Fruit fly (Drosophila melanogaster): Measurements from ENCODE around the gene CG15771.

CG15771 gene

dm6 chrX:5764001-5764892 lies 8.9 kb downstream of the CG15771 start, which contains the start of the genes MAPk-Ak2 and CG42699 (continued):
- TF ChIP-seq Kr (GFP tag; optimal IDR thresholded peaks at IDR 0.05), result peak; percentile 70
- no peak for TF ChIP-seq CG10565 (GFP tag; optimal IDR thresholded peaks at IDR 0.05)
- TF ChIP-seq CG1647 (GFP tag; optimal IDR thresholded peaks at IDR 0.05), result peak; percentile 76
- TF ChIP-seq sisA (GFP tag; IDR thresholded peaks at IDR 0.05), result no peak
- TF ChIP-seq jumu (GFP tag; optimal IDR thresholded peaks at IDR 0.05), result peak; percentile 75
- TF ChIP-seq sob (GFP tag; IDR thresholded peaks at IDR 0.05), result peak; percentile 79
- TF ChIP-seq CG12155 (GFP tag; optimal IDR thresholded peaks at IDR 0.05), result peak; percentile 62
- no peak for TF ChIP-seq Poxn (GFP tag; IDR thresholded peaks at IDR 0.05)
- peak; percentile 73 for TF ChIP-seq CG11695 (GFP tag; IDR thresholded peaks at IDR 0.05)
- TF ChIP-seq CG1233 (GFP tag; optimal IDR thresholded peaks at IDR 0.05), result peak; percentile 92
- TF ChIP-seq CG10543 (GFP tag; optimal IDR thresholded peaks at IDR 0.05), result peak; percentile 96
- peak; percentile 78 for TF ChIP-seq CG12744 (GFP tag; optimal IDR thresholded peaks at IDR 0.05)
- TF ChIP-seq NK7.1 (GFP tag; optimal IDR thresholded peaks at IDR 0.05), result peak; percentile 65
- TF ChIP-seq CG7786 (GFP tag; optimal IDR thresholded peaks at IDR 0.05), result peak; percentile 56
- TF ChIP-seq CG8388 (GFP tag; optimal IDR thresholded peaks at IDR 0.05), result peak; percentile 27
- TF ChIP-seq repo (GFP tag; optimal IDR thresholded peaks at IDR 0.05), result peak; percentile 75
- TF ChIP-seq chn (GFP tag; optimal IDR thresholded peaks at IDR 0.05), result peak; percentile 63
- no peak for TF ChIP-seq Dip2 (GFP tag; IDR thresholded peaks at IDR 0.05)
- no peak for TF ChIP-seq en (GFP tag; optimal IDR thresholded peaks at IDR 0.05)
- no peak for TF ChIP-seq croc (GFP tag; conservative IDR thresholded peaks at IDR 0.05)
- TF ChIP-seq row (GFP tag; IDR thresholded peaks at IDR 0.05), result peak; percentile 54
- peak; percentile 40 for TF ChIP-seq tin (GFP tag; optimal IDR thresholded peaks at IDR 0.05)
- peak; percentile 31; the same call in 2 of the 3 replicates for TF ChIP-seq tgo (GFP tag; IDR thresholded peaks at IDR 0.05)
- TF ChIP-seq Taf1 (GFP tag; IDR thresholded peaks at IDR 0.05), result no peak
- peak; percentile 60 for TF ChIP-seq cato (GFP tag; optimal IDR thresholded peaks at IDR 0.05; ENCODE audit: borderline replicate concordance)
- peak; percentile 21 for TF ChIP-seq Deaf1 (tag; optimal IDR thresholded peaks at IDR 0.05)
- peak; percentile 55 for TF ChIP-seq CG32532 (GFP tag; IDR thresholded peaks at IDR 0.05)
- TF ChIP-seq usp (GFP tag; optimal IDR thresholded peaks at IDR 0.05), result no peak
- peak; percentile 62 for TF ChIP-seq CG12219 (GFP tag; optimal IDR thresholded peaks at IDR 0.05)
- no peak for TF ChIP-seq CG42726 (GFP tag; IDR thresholded peaks at IDR 0.05; ENCODE audit: partially characterized antibody)
- no peak for TF ChIP-seq dimm (GFP tag; IDR thresholded peaks at IDR 0.05)
- peak; percentile 66 for TF ChIP-seq CG30020 (tag; optimal IDR thresholded peaks at IDR 0.05)
- peak; percentile 19; the same call in 1 of the 3 replicates for TF ChIP-seq CG11093 (GFP tag; IDR thresholded peaks at IDR 0.05)
- peak; percentile 85 for TF ChIP-seq pfk (GFP tag; optimal IDR thresholded peaks at IDR 0.05)
- TF ChIP-seq Dip3 (GFP tag; optimal IDR thresholded peaks at IDR 0.05), result peak; percentile 52
- peak; percentile 54 for TF ChIP-seq inv (GFP tag; IDR thresholded peaks at IDR 0.05; ENCODE audit: partially characterized antibody)
- TF ChIP-seq aop (GFP tag; IDR thresholded peaks at IDR 0.05), result 0 out of 2 replicates have a peak, but pooled peaks have one; percentile 22
- no peak for TF ChIP-seq CG31388 (GFP tag; optimal IDR thresholded peaks at IDR 0.05)
- peak; percentile 67 for TF ChIP-seq amos (GFP tag; IDR thresholded peaks at IDR 0.05; ENCODE audit: partially characterized antibody)
- no peak for TF ChIP-seq chinmo (GFP tag; IDR thresholded peaks at IDR 0.05; ENCODE audit: partially characterized antibody)
- TF ChIP-seq Atf6 (GFP tag; IDR thresholded peaks at IDR 0.05), result peak; percentile 77
- TF ChIP-seq CG10267 (tag; optimal IDR thresholded peaks at IDR 0.05), result peak; percentile 46
- peak; percentile 54 for TF ChIP-seq Nf-YB (GFP tag; optimal IDR thresholded peaks at IDR 0.05)
- TF ChIP-seq fd64A (GFP tag; optimal IDR thresholded peaks at IDR 0.05), result peak; percentile 83
- TF ChIP-seq CG8944 (GFP tag; optimal IDR thresholded peaks at IDR 0.05), result peak; percentile 68
- peak; percentile 73 for TF ChIP-seq ems (GFP tag; optimal IDR thresholded peaks at IDR 0.05)
- no peak for TF ChIP-seq lov (optimal IDR thresholded peaks at IDR 0.05)
- TF ChIP-seq lov (GFP tag; IDR thresholded peaks at IDR 0.05), result peak; percentile 61; the same call in 1 of the 3 replicates
- TF ChIP-seq H2.0 (GFP tag; IDR thresholded peaks at IDR 0.05), result no peak
- peak; percentile 45 for TF ChIP-seq pum (GFP tag; optimal IDR thresholded peaks at IDR 0.05)

Measured in whole organism, embryonic.